Worm (Caenorhabditis elegans) whole organism, mixed stage, embryonic: ENCODE results near the gene Y41G9A.10.
A peak's percentile ranks its signal among the peaks of the same experiment; 100 is the strongest.

Source experiments
- M03D4.4 ChIP-seq: sonication (generic microtip); optimal IDR thresholded peaks from 2 replicates; lab custom pipeline; 2017; ENCODE audit warnings: mild to moderate bottlenecking, missing genetic modification characterization, missing compliant biosample characterization
- bed-3 ChIP-seq: fragments of 200-800 bp; sonication (Bioruptor generic); optimal IDR thresholded peaks from 3 replicates; lab custom pipeline; 2018; ENCODE audit warnings: mild to moderate bottlenecking, missing genetic modification characterization, moderate library complexity, missing compliant biosample characterization
- ceh-39 ChIP-seq: fragments of 150-350 bp; optimal IDR thresholded peaks from 2 replicates; lab custom pipeline; 2014; ENCODE audit warnings: missing biosample characterization, missing genetic modification characterization
- ceh-43 ChIP-seq: fragments of 200-800 bp; sonication (Bioruptor generic); optimal IDR thresholded peaks from 2 replicates; lab custom pipeline; 2018; ENCODE audit warnings: mild to moderate bottlenecking, missing genetic modification characterization, moderate library complexity, missing compliant biosample characterization
- ceh-83 ChIP-seq: fragments of 200-800 bp; sonication (Bioruptor generic); optimal IDR thresholded peaks from 2 replicates; lab custom pipeline; 2018; ENCODE audit warnings: mild to moderate bottlenecking, missing genetic modification characterization, missing compliant biosample characterization
- ces-1 ChIP-seq: fragments of 150-350 bp; optimal IDR thresholded peaks from 2 replicates; lab custom pipeline; 2014; ENCODE audit warnings: missing biosample characterization, missing genetic modification reagents, missing genetic modification characterization
- cnd-1 ChIP-seq: fragments of 200-800 bp; sonication (Bioruptor generic); optimal IDR thresholded peaks from 2 replicates; lab custom pipeline; 2018; ENCODE audit warnings: mild to moderate bottlenecking, missing genetic modification characterization, missing compliant biosample characterization
- drap-1 ChIP-seq: fragments of 200-800 bp; sonication (Bioruptor generic); optimal IDR thresholded peaks from 3 replicates; lab custom pipeline; 2018; ENCODE audit warnings: mild to moderate bottlenecking, missing genetic modification characterization, missing compliant biosample characterization
- elt-1 ChIP-seq: sonication (generic microtip); optimal IDR thresholded peaks from 2 replicates; lab custom pipeline; 2017; ENCODE audit warnings: missing genetic modification characterization, mild to moderate bottlenecking, missing compliant biosample characterization, antibody characterized with exemption, moderate library complexity, borderline replicate concordance; ENCODE audit not compliant: insufficient read depth
- flh-1 ChIP-seq: fragments of 200-800 bp; sonication (Bioruptor generic); optimal IDR thresholded peaks from 2 replicates; lab custom pipeline; 2018; ENCODE audit warnings: mild to moderate bottlenecking, missing genetic modification characterization, moderate library complexity, missing compliant biosample characterization
- ham-2 ChIP-seq: fragments of 200-800 bp; sonication (Bioruptor generic); optimal IDR thresholded peaks from 2 replicates; lab custom pipeline; 2018; ENCODE audit warnings: mild to moderate bottlenecking, missing genetic modification characterization, missing compliant biosample characterization
- hlh-1 ChIP-seq: fragments of 150-350 bp; optimal IDR thresholded peaks from 2 replicates; lab custom pipeline; 2014; ENCODE audit warnings: missing biosample characterization, missing genetic modification reagents, missing genetic modification characterization
- lin-13 ChIP-seq: fragments of 150-350 bp; optimal IDR thresholded peaks from 2 replicates; lab custom pipeline; 2014; ENCODE audit warnings: missing biosample characterization, missing genetic modification characterization
- lin-32 ChIP-seq: fragments of 200-800 bp; sonication (Bioruptor generic); optimal IDR thresholded peaks from 2 replicates; lab custom pipeline; 2018; ENCODE audit warnings: mild to moderate bottlenecking, missing genetic modification characterization, missing compliant biosample characterization
- lsy-2 ChIP-seq: fragments of 150-350 bp; optimal IDR thresholded peaks from 2 replicates; lab custom pipeline; 2014; ENCODE audit warnings: missing biosample characterization, missing genetic modification characterization
- mab-5 ChIP-seq: fragments of 150-350 bp; optimal IDR thresholded peaks from 2 replicates; lab custom pipeline; 2014; ENCODE audit warnings: missing biosample characterization, missing genetic modification characterization
- mep-1 ChIP-seq: fragments of 150-350 bp; optimal IDR thresholded peaks from 2 replicates; lab custom pipeline; 2017; ENCODE audit warnings: missing biosample characterization, missing genetic modification reagents, missing genetic modification characterization, inconsistent platforms
- nhr-12 ChIP-seq: fragments of 150-350 bp; optimal IDR thresholded peaks from 2 replicates; lab custom pipeline; 2014; ENCODE audit warnings: missing biosample characterization, missing genetic modification characterization
- nhr-2 ChIP-seq: fragments of 150-350 bp; optimal IDR thresholded peaks from 2 replicates; lab custom pipeline; 2014; ENCODE audit warnings: missing biosample characterization, missing genetic modification characterization
- nhr-28 ChIP-seq: fragments of 150-350 bp; optimal IDR thresholded peaks from 2 replicates; lab custom pipeline; 2014; ENCODE audit warnings: missing biosample characterization, missing genetic modification characterization
- pha-4 ChIP-seq: fragments of 150-350 bp; optimal IDR thresholded peaks from 2 replicates; lab custom pipeline; 2018; ENCODE audit warnings: missing biosample characterization, missing genetic modification reagents, missing genetic modification characterization
- snpc-4 ChIP-seq: fragments of 150-350 bp; optimal IDR thresholded peaks from 2 replicates; lab custom pipeline; 2014; ENCODE audit warnings: missing biosample characterization, missing genetic modification characterization
- tbx-8 ChIP-seq: fragments of 200-800 bp; sonication (Bioruptor generic); optimal IDR thresholded peaks from 2 replicates; lab custom pipeline; 2018; ENCODE audit warnings: mild to moderate bottlenecking, missing genetic modification characterization, moderate library complexity, missing compliant biosample characterization
- unc-120 ChIP-seq: sonication (generic microtip); optimal IDR thresholded peaks from 2 replicates; lab custom pipeline; 2017; ENCODE audit warnings: missing genetic modification characterization, missing compliant biosample characterization; ENCODE audit not compliant: poor library complexity, severe bottlenecking
- unc-39 ChIP-seq: fragments of 150-350 bp; optimal IDR thresholded peaks from 2 replicates; lab custom pipeline; 2014; ENCODE audit warnings: missing biosample characterization, missing genetic modification characterization
- unc-62 ChIP-seq: fragments of 150-350 bp; optimal IDR thresholded peaks from 2 replicates; lab custom pipeline; 2014; ENCODE audit warnings: missing biosample characterization, missing genetic modification reagents, missing genetic modification characterization
- zip-8 ChIP-seq: fragments of 150-350 bp; optimal IDR thresholded peaks from 2 replicates; lab custom pipeline; 2014; ENCODE audit warnings: missing biosample characterization, missing genetic modification characterization
- ztf-11 ChIP-seq: fragments of 150-350 bp; optimal IDR thresholded peaks from 2 replicates; lab custom pipeline; 2014; ENCODE audit warnings: missing biosample characterization, missing genetic modification characterization

Y41G9A.10 gene

DNA sequence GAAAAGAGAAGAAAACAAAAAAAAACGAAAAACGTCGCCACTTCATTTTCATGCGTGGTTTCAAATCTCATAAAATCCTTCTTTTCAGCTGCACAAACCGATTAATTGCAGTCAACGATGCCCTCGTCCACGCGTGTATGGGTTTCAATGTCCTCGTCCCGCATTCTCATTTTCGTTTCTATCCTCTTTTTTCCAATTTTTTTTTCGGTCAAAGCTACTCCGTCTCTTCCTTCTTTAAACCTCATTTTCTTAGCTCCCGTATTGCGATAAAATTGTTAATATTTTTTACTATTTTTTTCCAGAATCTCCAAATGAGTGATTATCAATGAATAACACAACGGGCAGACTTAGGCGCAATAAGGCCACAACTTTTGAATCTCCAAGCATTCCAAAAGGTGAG is 29.8 kb upstream of the Y41G9A.10 start, which contains the start of gene aakg-3:
TSS of gene aakg-3 (plus strand) at position 301 of the 400 bp plus-strand sequence.
- TF ChIP-seq mab-5 (tag; lab: Kevin White, UChicago): no peak
- TF ChIP-seq M03D4.4 (tag; lab: Kevin White, UChicago): no peak
- TF ChIP-seq ceh-39 (tag; lab: Kevin White, UChicago): no peak
- no peak for TF ChIP-seq ceh-83 (GFP tag; lab: Kevin White, UChicago)
- no peak for TF ChIP-seq unc-62 (GFP tag; lab: Kevin White, UChicago)
- TF ChIP-seq lsy-2 (tag; lab: Kevin White, UChicago): no peak
- TF ChIP-seq lin-32 (GFP tag; lab: Kevin White, UChicago): no peak
- no peak for TF ChIP-seq ceh-43
- TF ChIP-seq tbx-8 (GFP tag; lab: Kevin White, UChicago): no peak
- no peak for TF ChIP-seq ces-1 (GFP tag; lab: Kevin White, UChicago)
- TF ChIP-seq nhr-28 (tag; lab: Kevin White, UChicago): no peak
- TF ChIP-seq mep-1 (tag; lab: Kevin White, UChicago): no peak
- TF ChIP-seq flh-1 (GFP tag; lab: Kevin White, UChicago): no peak
- no peak for TF ChIP-seq lin-13 (tag; lab: Kevin White, UChicago)
- no peak for TF ChIP-seq nhr-2 (tag; lab: Kevin White, UChicago)
- TF ChIP-seq bed-3 (GFP tag; lab: Kevin White, UChicago): no peak
- no peak for TF ChIP-seq ztf-11 (tag; lab: Kevin White, UChicago)
- TF ChIP-seq ham-2 (GFP tag; lab: Kevin White, UChicago): no peak
- TF ChIP-seq unc-120 (tag; lab: Kevin White, UChicago): no peak

DNA sequence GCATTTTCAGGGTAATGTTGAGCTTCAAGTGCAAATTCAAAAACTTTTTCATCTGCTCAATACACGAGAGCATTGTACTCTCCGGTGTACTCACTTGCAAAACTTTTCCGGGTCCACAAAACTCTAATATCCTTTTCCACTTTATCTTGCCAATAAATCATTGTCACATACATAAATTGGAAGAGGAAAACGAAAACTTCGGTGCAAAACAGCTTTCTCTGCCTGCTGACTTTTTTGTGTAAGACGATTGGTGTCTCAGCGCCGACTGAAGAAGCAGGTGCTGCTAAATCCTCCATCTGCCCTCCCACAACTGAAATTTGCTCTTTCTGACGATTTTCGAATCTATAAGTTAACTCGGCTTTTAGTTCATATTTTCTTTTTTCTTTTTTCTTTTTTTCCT is 29.1 kb upstream of the Y41G9A.10 start:
- TF ChIP-seq cnd-1 (tag; lab: Kevin White, UChicago) (no peak), hlh-1 (peak; percentile 47), unc-62 (GFP tag; lab: Kevin White, UChicago) (peak; percentile 23)

DNA sequence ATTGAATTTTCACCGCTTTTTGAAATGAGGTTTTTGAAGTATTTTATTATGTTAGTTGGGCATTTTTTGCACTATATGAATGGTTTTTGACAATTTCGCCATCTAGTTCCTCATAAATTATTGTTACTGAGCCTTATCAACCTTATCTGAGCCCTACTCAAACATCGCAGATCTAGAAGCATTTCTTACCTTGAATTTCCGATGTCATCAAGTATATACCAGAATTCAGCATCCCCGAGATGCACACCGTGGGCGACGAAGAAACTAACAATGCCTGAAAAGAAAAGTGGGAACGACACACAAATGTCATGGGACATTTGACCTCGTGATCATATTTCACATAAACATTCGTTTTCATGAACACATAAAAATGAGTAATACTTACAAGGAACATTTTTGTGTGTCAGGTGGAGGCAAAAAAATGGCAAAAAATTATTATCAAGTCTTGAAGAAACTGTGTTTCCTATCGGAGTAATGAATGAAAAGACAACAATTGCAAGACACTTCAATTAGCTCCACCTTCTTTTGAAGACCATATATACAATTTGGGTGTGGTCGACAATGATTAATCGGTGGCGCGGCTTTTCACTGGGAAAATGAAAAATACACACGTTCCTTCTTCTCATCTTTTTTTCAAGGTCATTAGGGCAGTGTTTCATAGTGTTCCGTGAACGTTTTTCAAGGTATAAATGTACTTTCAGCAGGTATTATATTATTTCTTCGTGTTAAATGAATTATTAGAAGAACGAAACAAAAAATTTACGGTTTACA is 26.1 kb upstream of the Y41G9A.10 start:
- TF ChIP-seq M03D4.4 (tag; lab: Kevin White, UChicago) (no peak), zip-8 (no peak)

DNA sequence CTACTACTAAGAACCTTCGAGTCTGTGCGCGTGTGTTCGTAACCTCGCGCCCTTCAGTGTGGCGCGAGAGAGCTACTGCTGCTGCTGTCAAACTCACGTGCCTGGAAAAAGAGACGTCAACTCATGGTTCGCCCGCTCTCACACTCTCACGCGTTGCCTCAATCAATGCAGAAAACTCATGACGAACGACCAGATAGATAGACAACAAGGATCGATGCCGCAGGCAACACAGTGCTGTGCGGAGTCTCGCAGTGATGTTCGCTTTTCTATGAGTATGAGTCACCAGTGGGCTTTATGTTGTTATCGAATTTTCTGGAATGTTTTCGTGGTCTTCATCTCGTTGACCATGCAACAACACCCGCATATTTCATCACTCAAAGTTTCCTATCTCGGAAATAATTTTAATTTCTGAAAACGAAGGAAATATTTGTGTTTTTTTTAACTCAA is 25.2 kb upstream of the Y41G9A.10 start:
- no peak for TF ChIP-seq pha-4 (tag; lab: Kevin White, UChicago)
- TF ChIP-seq nhr-2 (tag; lab: Kevin White, UChicago): no peak
- TF ChIP-seq elt-1 (tag; lab: Kevin White, UChicago): no peak
- no peak for TF ChIP-seq ceh-83 (GFP tag; lab: Kevin White, UChicago)
- TF ChIP-seq unc-39 (tag; lab: Kevin White, UChicago): no peak
- no peak for TF ChIP-seq drap-1 (GFP tag; lab: Kevin White, UChicago)
- TF ChIP-seq snpc-4 (tag; lab: Kevin White, UChicago): no peak

DNA sequence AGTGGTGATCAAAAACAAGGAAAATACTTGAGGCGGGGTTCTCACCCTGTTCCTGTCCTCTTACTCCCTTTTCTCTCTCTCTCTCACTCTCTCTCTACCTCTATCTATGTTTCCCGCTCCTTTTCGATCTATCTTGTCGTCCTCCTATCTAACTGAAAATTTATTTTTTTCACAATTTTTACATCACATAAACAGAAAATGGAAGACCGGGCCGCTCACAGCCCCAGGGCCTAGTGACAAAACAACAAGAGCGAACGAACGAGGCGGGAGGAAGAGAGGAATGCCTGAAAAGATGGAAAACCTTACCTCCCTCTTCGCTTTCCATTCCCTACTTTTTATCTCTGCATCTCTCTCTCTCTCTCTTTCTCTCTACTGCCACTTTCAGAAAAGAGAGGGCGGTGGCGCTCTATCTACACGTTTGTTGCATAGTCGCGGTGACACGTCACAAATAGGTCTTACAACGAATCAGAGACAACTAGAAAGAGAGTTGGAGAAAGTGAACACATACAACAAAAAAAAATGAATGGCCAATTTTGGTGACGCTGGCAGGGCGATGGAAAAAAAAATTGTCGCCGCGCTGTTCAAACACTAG is 24.5 kb upstream of the Y41G9A.10 start:
- TF ChIP-seq cnd-1 (tag; lab: Kevin White, UChicago): no peak
- no peak for TF ChIP-seq nhr-12 (tag; lab: Kevin White, UChicago)
- TF ChIP-seq tbx-8 (GFP tag; lab: Kevin White, UChicago): no peak
- TF ChIP-seq drap-1 (GFP tag; lab: Kevin White, UChicago): no peak
- no peak for TF ChIP-seq ces-1 (GFP tag; lab: Kevin White, UChicago)
- TF ChIP-seq ham-2 (GFP tag; lab: Kevin White, UChicago): no peak
- TF ChIP-seq elt-1 (tag; lab: Kevin White, UChicago): no peak
- TF ChIP-seq unc-39 (tag; lab: Kevin White, UChicago): no peak
- TF ChIP-seq, all 35 proteins: peak for 0
